Fruit fly (Drosophila melanogaster) S2 (cell line): ENCODE measurements around the gene TRAM.

ENCODE experiments used
- CG8478 ChIP-seq: fragments of >200 bp; optimal IDR thresholded peaks from 2 replicates; lab custom pipeline; 2018
- CTCF ChIP-seq, 2 experiments: fragments of >200 bp; optimal IDR thresholded peaks; 2 replicates each; lab custom pipeline; 2018

dm6 chrX:940580-941184 lies 5.7 kb downstream of the TRAM start, which contains the start of the genes CG3704 and mus81:
- TF ChIP-seq CTCF (optimal IDR thresholded peaks at IDR 0.05; lab: Kevin White, UChicago), result no peak
- no peak for TF ChIP-seq CG8478 (lab: Kevin White, UChicago)
